Worm (Caenorhabditis elegans) whole organism, young adult: ENCODE results near the gene srbc-44.

Source experiments
- F49E8.2 ChIP-seq: sonication (generic microtip); optimal IDR thresholded peaks from 3 replicates; lab custom pipeline; 2017; ENCODE audit warnings: missing genetic modification characterization, mild to moderate bottlenecking, missing compliant biosample characterization, antibody characterized with exemption, moderate library complexity; ENCODE audit not compliant: insufficient read depth
- K11D2.4 ChIP-seq: fragments of 200-800 bp; sonication (Bioruptor generic); IDR thresholded peaks from 2 replicates; pipeline ENCODE4 v1.3.6; 2022; ENCODE audit warnings: missing genetic modification reagents, missing genetic modification characterization, missing compliant biosample characterization
- ceh-100 ChIP-seq: fragments of 200-800 bp; sonication (Bioruptor generic); IDR thresholded peaks from 2 replicates; pipeline ENCODE4 v1.3.6; 2022; ENCODE audit warnings: missing genetic modification reagents, missing genetic modification characterization, missing compliant biosample characterization
- ceh-27 ChIP-seq: fragments of 200-800 bp; sonication (Bioruptor generic); optimal IDR thresholded peaks from 2 replicates; lab custom pipeline; 2018; ENCODE audit warnings: mild to moderate bottlenecking, missing genetic modification characterization, moderate library complexity, missing compliant biosample characterization
- ceh-58 ChIP-seq: fragments of 200-800 bp; sonication (Bioruptor generic); IDR thresholded peaks from 2 replicates; pipeline ENCODE4 v1.3.6; 2022; ENCODE audit warnings: missing genetic modification characterization, missing compliant biosample characterization
- dpl-1 ChIP-seq: fragments of 150-350 bp; optimal IDR thresholded peaks from 2 replicates; lab custom pipeline; 2014; ENCODE audit warnings: missing biosample characterization, missing genetic modification reagents, missing genetic modification characterization
- lin-35 ChIP-seq, 3 experiments: fragments of 150-350 bp in 2 of 3; sonication (generic microtip) in 1 of 3; optimal IDR thresholded peaks; 2 replicates each; lab custom pipeline; 2014 to 2018; ENCODE audit warnings: missing biosample characterization in 3 of 3, missing genetic modification characterization in 3 of 3, missing genetic modification reagents in 3 of 3
- lsl-1 ChIP-seq: fragments of 200-800 bp; sonication (Bioruptor generic); optimal IDR thresholded peaks from 2 replicates; lab custom pipeline; 2018; ENCODE audit warnings: mild to moderate bottlenecking, missing genetic modification characterization, moderate library complexity, missing compliant biosample characterization
- nfya-1 ChIP-seq: sonication (generic microtip); optimal IDR thresholded peaks from 2 replicates; lab custom pipeline; 2017; ENCODE audit warnings: antibody characterized with exemption, missing compliant biosample characterization, missing genetic modification characterization, borderline replicate concordance; ENCODE audit not compliant: insufficient read depth
- pha-4 ChIP-seq: fragments of 150-350 bp; sonication (generic microtip); optimal IDR thresholded peaks from 2 replicates; lab custom pipeline; 2014; ENCODE audit warnings: missing biosample characterization, missing genetic modification reagents, missing genetic modification characterization
- snpc-3.4 ChIP-seq: sonication (generic microtip); optimal IDR thresholded peaks from 2 replicates; lab custom pipeline; 2017; ENCODE audit warnings: missing genetic modification characterization, mild to moderate bottlenecking, missing compliant biosample characterization, antibody characterized with exemption, moderate library complexity, missing genotype, missing genetic modification reagents
- ztf-25 ChIP-seq: fragments of 200-800 bp; sonication (Bioruptor generic); IDR thresholded peaks from 2 replicates; pipeline ENCODE4 v1.3.6; 2022; ENCODE audit warnings: missing genetic modification reagents, missing genetic modification characterization, missing compliant biosample characterization
- ztf-3 ChIP-seq: fragments of 200-800 bp; sonication (Bioruptor generic); optimal IDR thresholded peaks from 2 replicates; lab custom pipeline; 2018; ENCODE audit warnings: mild to moderate bottlenecking, missing genetic modification characterization, missing compliant biosample characterization

DNA sequence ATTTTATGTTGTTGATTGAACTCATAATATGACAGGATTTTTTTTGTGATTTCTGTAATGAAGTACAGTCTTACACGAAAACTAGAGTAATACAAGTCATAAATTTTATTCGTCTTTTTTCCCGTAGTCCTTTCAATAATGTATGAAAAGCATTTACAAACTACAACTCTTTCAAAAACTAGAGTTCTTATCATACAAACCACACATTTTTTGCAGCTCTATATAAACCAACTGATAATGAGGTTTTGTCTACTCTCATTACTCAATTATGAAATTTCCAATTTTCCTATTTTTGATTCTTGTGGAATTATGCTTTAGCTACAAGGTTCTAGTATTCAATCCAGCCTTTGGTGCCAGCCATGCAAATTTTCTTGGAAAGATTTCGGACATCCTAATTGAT, 36.4 kb upstream of the srbc-44 start, which contains the start of gene ugt-16:
- no peak for TF ChIP-seq ceh-58 (GFP tag; lab: Robert Waterston, UW)
- TF ChIP-seq ceh-100 (GFP tag; lab: Robert Waterston, UW): no peak
- TF ChIP-seq nfya-1: no peak
- TF ChIP-seq ceh-27 (GFP tag; lab: Kevin White, UChicago): no peak
- no peak for TF ChIP-seq pha-4 (tag; lab: Kevin White, UChicago)
- no peak for TF ChIP-seq dpl-1
- TF ChIP-seq snpc-3.4: no peak
- no peak for TF ChIP-seq ztf-25 (GFP tag; lab: Robert Waterston, UW)
- TF ChIP-seq lsl-1 (GFP tag; lab: Kevin White, UChicago): no peak
- TF ChIP-seq F49E8.2 (tag; lab: Kevin White, UChicago): no peak
- no peak for TF ChIP-seq ztf-3 (GFP tag; lab: Kevin White, UChicago)
- no peak for TF ChIP-seq K11D2.4
- no peak for TF ChIP-seq lin-35 (GFP tag; optimal IDR thresholded peaks at IDR 0.05; lab: Kevin White, UChicago)
